Fruit fly (Drosophila melanogaster) S2 (cell line): ENCODE results near the gene CG14082.

Experiments used
- CG8478 ChIP-seq: fragments of >200 bp; optimal IDR thresholded peaks from 2 replicates; lab custom pipeline; 2018
- CTCF ChIP-seq, 2 experiments: fragments of >200 bp; optimal IDR thresholded peaks; 2 replicates each; lab custom pipeline; 2018

DNA sequence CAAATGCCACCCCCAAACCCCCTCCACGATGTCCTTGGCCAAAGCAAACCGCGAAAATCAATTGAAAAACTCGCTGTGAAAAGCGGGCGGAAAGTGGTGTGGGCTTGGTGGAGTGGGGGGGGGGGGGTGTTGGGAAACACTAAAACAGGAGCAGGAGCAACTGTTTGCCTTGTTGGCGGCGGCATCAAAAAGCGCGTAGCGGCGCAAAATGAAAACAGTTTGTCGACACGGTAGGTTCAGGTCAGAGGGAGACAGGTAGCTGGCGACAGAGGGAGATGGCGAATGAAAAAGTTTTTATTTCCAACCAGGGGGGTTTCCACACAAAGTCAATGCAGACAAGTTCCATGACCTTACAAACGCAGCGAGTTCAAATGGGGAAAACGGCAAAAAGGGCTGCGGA lies 12.2 kb upstream of the CG14082 start:
- no peak for TF ChIP-seq CG8478 (lab: Kevin White, UChicago)
- no peak for TF ChIP-seq CTCF (optimal IDR thresholded peaks at IDR 0.05; lab: Kevin White, UChicago)
